Worm (Caenorhabditis elegans): ENCODE measurements around the gene D1086.7.

ce11 chrV:14110042-14110441 is 26.0 kb downstream of the D1086.7 start, which contains the start of gene H39E23.2:
- TF ChIP-seq med-1 (GFP tag; optimal IDR thresholded peaks at IDR 0.05; ENCODE audit: insufficient read depth) (no peak), tab-1 (GFP tag; IDR thresholded peaks at IDR 0.05) (no peak), T22C8.4 (GFP tag; IDR thresholded peaks at IDR 0.05) (no peak), flt-1 (GFP tag; IDR thresholded peaks at IDR 0.05) (no peak), ztf-23 (GFP tag; IDR thresholded peaks at IDR 0.05) (no peak), cog-1 (tag; optimal IDR thresholded peaks at IDR 0.05) (no peak), klf-2 (GFP tag; conservative IDR thresholded peaks at IDR 0.05) (no peak), ref-1 (GFP tag; conservative IDR thresholded peaks at IDR 0.05) (no peak)

Data from whole organism, midembryonic.